Worm (Caenorhabditis elegans) whole organism, young adult: ENCODE measurements around the gene Y57A10A.27.

Experiments used
- B0261.1 ChIP-seq: sonication (generic microtip); optimal IDR thresholded peaks from 2 replicates; lab custom pipeline; 2016; ENCODE audit warnings: mild to moderate bottlenecking, missing genetic modification characterization, moderate library complexity, missing compliant biosample characterization
- B0336.3 ChIP-seq: fragments of 200-800 bp; sonication (Bioruptor generic); IDR thresholded peaks from 2 replicates; pipeline ENCODE4 v1.3.6; 2022; ENCODE audit warnings: missing genetic modification characterization, missing compliant biosample characterization
- C17E4.6 ChIP-seq: fragments of 200-800 bp; sonication (Bioruptor generic); IDR thresholded peaks from 2 replicates; pipeline ENCODE4 v1.3.6; 2022; ENCODE audit warnings: missing genetic modification reagents, missing genetic modification characterization, missing compliant biosample characterization
- F22D6.2 ChIP-seq: sonication (generic microtip); optimal IDR thresholded peaks from 2 replicates; lab custom pipeline; 2016; ENCODE audit warnings: mild to moderate bottlenecking, missing genetic modification characterization, missing compliant biosample characterization
- F39B2.1 ChIP-seq: fragments of 200-800 bp; sonication (Bioruptor generic); IDR thresholded peaks from 2 replicates; pipeline ENCODE4 v1.3.6; 2022; ENCODE audit warnings: missing genetic modification reagents, missing genetic modification characterization, missing compliant biosample characterization
- F57C9.4 ChIP-seq: sonication (generic microtip); optimal IDR thresholded peaks from 2 replicates; lab custom pipeline; 2017; ENCODE audit warnings: mild to moderate bottlenecking, missing genetic modification characterization, missing compliant biosample characterization
- K11D2.4 ChIP-seq: fragments of 200-800 bp; sonication (Bioruptor generic); IDR thresholded peaks from 2 replicates; pipeline ENCODE4 v1.3.6; 2022; ENCODE audit warnings: missing genetic modification reagents, missing genetic modification characterization, missing compliant biosample characterization
- K12H6.12 ChIP-seq: fragments of 200-800 bp; sonication (Bioruptor generic); optimal IDR thresholded peaks from 2 replicates; lab custom pipeline; 2018; ENCODE audit warnings: mild to moderate bottlenecking, missing genetic modification characterization, missing compliant biosample characterization
- Y56A3A.18 ChIP-seq: fragments of 200-800 bp; sonication (Bioruptor generic); IDR thresholded peaks from 2 replicates; pipeline ENCODE4 v1.3.6; 2022; ENCODE audit warnings: missing genetic modification reagents, missing genetic modification characterization, missing compliant biosample characterization
- ZK185.1 ChIP-seq: sonication (generic microtip); optimal IDR thresholded peaks from 2 replicates; lab custom pipeline; 2016; ENCODE audit warnings: mild to moderate bottlenecking, missing genetic modification characterization, missing compliant biosample characterization; ENCODE audit not compliant: poor library complexity, severe bottlenecking
- attf-5 ChIP-seq: fragments of 200-800 bp; sonication (Bioruptor generic); optimal IDR thresholded peaks from 2 replicates; lab custom pipeline; 2018; ENCODE audit warnings: mild to moderate bottlenecking, missing genetic modification characterization, missing compliant biosample characterization
- bed-2 ChIP-seq: fragments of 200-800 bp; sonication (Bioruptor generic); IDR thresholded peaks from 2 replicates; pipeline ENCODE4 v1.3.6; 2022; ENCODE audit warnings: missing genetic modification reagents, missing genetic modification characterization, missing compliant biosample characterization
- ceh-100 ChIP-seq: fragments of 200-800 bp; sonication (Bioruptor generic); IDR thresholded peaks from 2 replicates; pipeline ENCODE4 v1.3.6; 2022; ENCODE audit warnings: missing genetic modification reagents, missing genetic modification characterization, missing compliant biosample characterization
- ceh-27 ChIP-seq: fragments of 200-800 bp; sonication (Bioruptor generic); optimal IDR thresholded peaks from 2 replicates; lab custom pipeline; 2018; ENCODE audit warnings: mild to moderate bottlenecking, missing genetic modification characterization, moderate library complexity, missing compliant biosample characterization
- ceh-79 ChIP-seq: sonication (generic microtip); optimal IDR thresholded peaks from 2 replicates; lab custom pipeline; 2017; ENCODE audit warnings: mild to moderate bottlenecking, missing genetic modification characterization, missing compliant biosample characterization
- chd-7 ChIP-seq: sonication (generic microtip); optimal IDR thresholded peaks from 2 replicates; lab custom pipeline; 2016; ENCODE audit warnings: mild to moderate bottlenecking, missing genetic modification characterization, moderate library complexity, missing compliant biosample characterization
- dox-1 ChIP-seq: fragments of 200-800 bp; sonication (Bioruptor generic); IDR thresholded peaks from 2 replicates; pipeline ENCODE4 v1.3.6; 2022; ENCODE audit warnings: missing genetic modification reagents, missing genetic modification characterization, missing compliant biosample characterization
- dpff-1 ChIP-seq: sonication (generic microtip); optimal IDR thresholded peaks from 2 replicates; lab custom pipeline; 2017; ENCODE audit warnings: mild to moderate bottlenecking, missing genetic modification characterization, missing compliant biosample characterization
- dpl-1 ChIP-seq: fragments of 150-350 bp; optimal IDR thresholded peaks from 2 replicates; lab custom pipeline; 2014; ENCODE audit warnings: missing biosample characterization, missing genetic modification reagents, missing genetic modification characterization
- efl-1 ChIP-seq: fragments of 150-350 bp; optimal IDR thresholded peaks from 2 replicates; lab custom pipeline; 2014; ENCODE audit warnings: missing biosample characterization, missing genetic modification reagents, missing genetic modification characterization
- egl-18 ChIP-seq: fragments of 200-800 bp; sonication (Bioruptor generic); IDR thresholded peaks from 2 replicates; pipeline ENCODE4 v1.3.6; 2022; ENCODE audit warnings: missing genetic modification reagents, missing genetic modification characterization, missing compliant biosample characterization
- egrh-3 ChIP-seq: fragments of 200-800 bp; sonication (Bioruptor generic); IDR thresholded peaks from 2 replicates; pipeline ENCODE4 v1.3.6; 2022; ENCODE audit warnings: missing genetic modification reagents, missing genetic modification characterization, missing compliant biosample characterization
- gei-17 ChIP-seq: fragments of 200-800 bp; sonication (Bioruptor generic); optimal IDR thresholded peaks from 2 replicates; lab custom pipeline; 2018; ENCODE audit warnings: mild to moderate bottlenecking, missing genetic modification characterization, missing compliant biosample characterization
- hmg-1.2 ChIP-seq: fragments of 200-800 bp; sonication (Bioruptor generic); IDR thresholded peaks from 2 replicates; pipeline ENCODE4 v1.3.6; 2022; ENCODE audit warnings: missing genetic modification reagents, missing genetic modification characterization, missing compliant biosample characterization
- hrde-1 ChIP-seq: sonication (generic microtip); optimal IDR thresholded peaks from 2 replicates; lab custom pipeline; 2016; ENCODE audit warnings: missing genetic modification characterization, mild to moderate bottlenecking, missing compliant biosample characterization, moderate library complexity, missing genotype, missing genetic modification reagents, borderline replicate concordance
- lin-26 ChIP-seq: fragments of 200-800 bp; sonication (Bioruptor generic); IDR thresholded peaks from 2 replicates; pipeline ENCODE4 v1.3.6; 2022; ENCODE audit warnings: missing genetic modification reagents, missing genetic modification characterization, missing compliant biosample characterization
- lin-35 ChIP-seq, 3 experiments: fragments of 150-350 bp in 2 of 3; sonication (generic microtip) in 1 of 3; optimal IDR thresholded peaks; 2 replicates each; lab custom pipeline; 2014 to 2018; ENCODE audit warnings: missing biosample characterization in 3 of 3, missing genetic modification characterization in 3 of 3, missing genetic modification reagents in 3 of 3
- lin-40 ChIP-seq: sonication (generic microtip); optimal IDR thresholded peaks from 2 replicates; lab custom pipeline; 2016; ENCODE audit warnings: missing genetic modification characterization, mild to moderate bottlenecking, missing compliant biosample characterization, missing genotype, missing genetic modification reagents
- lin-54 ChIP-seq: fragments of 200-800 bp; sonication (Bioruptor generic); optimal IDR thresholded peaks from 2 replicates; lab custom pipeline; 2018; ENCODE audit warnings: mild to moderate bottlenecking, missing genetic modification characterization, missing compliant biosample characterization
- lir-1 ChIP-seq: fragments of 200-800 bp; sonication (Bioruptor generic); conservative IDR thresholded peaks from 2 replicates; pipeline ENCODE4 v1.3.6; 2022; ENCODE audit warnings: missing genetic modification reagents, missing genetic modification characterization, missing compliant biosample characterization
- lsl-1 ChIP-seq: fragments of 200-800 bp; sonication (Bioruptor generic); optimal IDR thresholded peaks from 2 replicates; lab custom pipeline; 2018; ENCODE audit warnings: mild to moderate bottlenecking, missing genetic modification characterization, moderate library complexity, missing compliant biosample characterization
- madf-10 ChIP-seq: sonication (generic microtip); optimal IDR thresholded peaks from 2 replicates; lab custom pipeline; 2016; ENCODE audit warnings: mild to moderate bottlenecking, missing genetic modification characterization, missing compliant biosample characterization
- madf-8 ChIP-seq: fragments of 200-800 bp; sonication (Bioruptor generic); conservative IDR thresholded peaks from 2 replicates; pipeline ENCODE4 v1.3.6; 2022; ENCODE audit warnings: missing genetic modification reagents, missing genetic modification characterization, missing compliant biosample characterization
- nfya-2 ChIP-seq: fragments of 200-800 bp; sonication (Bioruptor generic); IDR thresholded peaks from 2 replicates; pipeline ENCODE4 v1.3.6; 2022; ENCODE audit warnings: missing genetic modification reagents, missing genetic modification characterization, missing compliant biosample characterization
- nfyb-1 ChIP-seq: fragments of 200-800 bp; sonication (Bioruptor generic); IDR thresholded peaks from 2 replicates; pipeline ENCODE4 v1.3.6; 2022; ENCODE audit warnings: missing genetic modification reagents, missing genetic modification characterization, missing compliant biosample characterization
- nhr-80 ChIP-seq: sonication (generic microtip); optimal IDR thresholded peaks from 2 replicates; lab custom pipeline; 2016; ENCODE audit warnings: missing genetic modification characterization, missing compliant biosample characterization
- nhr-90 ChIP-seq: sonication (generic microtip); optimal IDR thresholded peaks from 2 replicates; lab custom pipeline; 2016; ENCODE audit warnings: missing genotype, mild to moderate bottlenecking, missing genetic modification characterization, missing compliant biosample characterization
- pbrm-1 ChIP-seq: fragments of 200-800 bp; sonication (Bioruptor generic); IDR thresholded peaks from 2 replicates; pipeline ENCODE4 v1.3.6; 2022; ENCODE audit warnings: missing genetic modification reagents, missing genetic modification characterization, missing compliant biosample characterization
- sea-2 ChIP-seq: fragments of 200-800 bp; sonication (Bioruptor generic); IDR thresholded peaks from 2 replicates; pipeline ENCODE4 v1.3.6; 2022; ENCODE audit warnings: missing genetic modification characterization, missing compliant biosample characterization
- snpc-4 ChIP-seq, 5 experiments: fragments of 150-350 bp in 1 of 5; sonication (generic microtip) in 4 of 5; optimal IDR thresholded peaks; 2 replicates each; lab custom pipeline; 2014 to 2018; ENCODE audit warnings: missing genetic modification characterization in 5 of 5, missing biosample characterization in 3 of 5, antibody characterized with exemption in 2 of 5, mild to moderate bottlenecking in 2 of 5, missing compliant biosample characterization in 2 of 5, missing genotype in 2 of 5, moderate library complexity in 2 of 5, missing genetic modification reagents in 1 of 5
- somi-1 ChIP-seq: fragments of 200-800 bp; sonication (Bioruptor generic); optimal IDR thresholded peaks from 2 replicates; lab custom pipeline; 2018; ENCODE audit warnings: mild to moderate bottlenecking, missing genetic modification characterization, missing compliant biosample characterization
- tlf-1 ChIP-seq: fragments of 200-800 bp; sonication (Bioruptor generic); optimal IDR thresholded peaks from 2 replicates; lab custom pipeline; 2018; ENCODE audit warnings: mild to moderate bottlenecking, missing genetic modification characterization, missing compliant biosample characterization
- unc-62 ChIP-seq: fragments of 150-350 bp; optimal IDR thresholded peaks from 2 replicates; lab custom pipeline; 2014; ENCODE audit warnings: missing biosample characterization, missing genetic modification reagents, missing genetic modification characterization
- zfh-2 ChIP-seq: fragments of 200-800 bp; sonication (Bioruptor generic); conservative IDR thresholded peaks from 2 replicates; pipeline ENCODE4 v1.3.6; 2022; ENCODE audit warnings: missing genetic modification reagents, missing genetic modification characterization, missing compliant biosample characterization
- zim-3 ChIP-seq: sonication (generic microtip); optimal IDR thresholded peaks from 2 replicates; lab custom pipeline; 2017; ENCODE audit warnings: mild to moderate bottlenecking, missing genetic modification characterization, moderate library complexity, missing compliant biosample characterization
- ztf-18 ChIP-seq: sonication (generic microtip); optimal IDR thresholded peaks from 2 replicates; lab custom pipeline; 2016; ENCODE audit warnings: missing genotype, mild to moderate bottlenecking, missing genetic modification characterization, missing compliant biosample characterization
- ztf-26 ChIP-seq: sonication (generic microtip); optimal IDR thresholded peaks from 2 replicates; lab custom pipeline; 2017; ENCODE audit warnings: missing genetic modification characterization, missing compliant biosample characterization

Gene Y57A10A.27

DNA sequence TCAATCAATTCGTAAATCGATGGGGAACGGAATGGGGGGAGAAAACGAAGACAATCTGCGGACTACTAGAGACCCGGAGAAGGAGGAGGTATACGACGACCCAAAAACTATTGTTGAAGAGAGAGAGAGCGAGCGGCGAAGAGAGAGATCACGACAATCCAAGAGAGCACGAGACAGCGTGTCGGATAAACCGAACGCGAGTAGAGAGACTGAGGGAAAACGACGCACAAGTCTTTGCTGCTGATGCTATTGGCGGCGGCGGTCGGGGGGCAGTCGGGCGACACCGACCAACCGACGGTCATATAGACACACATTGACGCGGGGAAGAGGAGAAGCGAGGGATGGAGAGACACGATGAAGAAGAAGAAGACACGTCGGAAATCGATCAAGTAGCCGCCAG, 52.3 kb downstream of the Y57A10A.27 start (continued):
- TF ChIP-seq nfya-2 (GFP tag; lab: Robert Waterston, UW) (no peak), dpff-1 (tag; lab: Kevin White, UChicago) (no peak), dox-1 (GFP tag; lab: Robert Waterston, UW) (peak; percentile 75), pbrm-1 (GFP tag; lab: Robert Waterston, UW) (no peak), C17E4.6 (GFP tag; lab: Robert Waterston, UW) (no peak), unc-62 (GFP tag; lab: Kevin White, UChicago) (no peak), lsl-1 (GFP tag; lab: Kevin White, UChicago) (no peak), Y56A3A.18 (no peak), K12H6.12 (tag; lab: Kevin White, UChicago) (peak; percentile 65), dpl-1 (no peak), attf-5 (peak; percentile 63), hmg-1.2 (peak; percentile 78; the same call in 1 of the 2 replicates), madf-8 (GFP tag; lab: Robert Waterston, UW) (no peak), B0261.1 (tag; lab: Kevin White, UChicago) (no peak), sea-2 (GFP tag; lab: Robert Waterston, UW) (no peak), ztf-26 (tag; lab: Kevin White, UChicago) (peak; percentile 53), F39B2.1 (GFP tag; lab: Robert Waterston, UW) (no peak), lir-1 (GFP tag; lab: Robert Waterston, UW) (no peak), ceh-79 (tag; lab: Kevin White, UChicago) (no peak), chd-7 (tag; lab: Kevin White, UChicago) (peak; percentile 54), nhr-90 (tag; lab: Kevin White, UChicago) (peak; percentile 30), zfh-2 (peak; percentile 98), gei-17 (GFP tag; lab: Kevin White, UChicago) (peak; percentile 36), hrde-1 (tag; lab: Kevin White, UChicago) (no peak), ceh-100 (GFP tag; lab: Robert Waterston, UW) (no peak), nhr-80 (tag; lab: Kevin White, UChicago) (peak; percentile 40), F22D6.2 (tag; lab: Kevin White, UChicago) (no peak), lin-26 (GFP tag; lab: Robert Waterston, UW) (0 out of 2 replicates have a peak, but pooled peaks have one; percentile 59), ztf-18 (tag; lab: Kevin White, UChicago) (peak; percentile 33), ZK185.1 (tag; lab: Kevin White, UChicago) (no peak), F57C9.4 (no peak), lin-35 (GFP tag; optimal IDR thresholded peaks at IDR 0.05; lab: Kevin White, UChicago) (peak in 1 of 3 experiments; percentile 68), egrh-3 (GFP tag; lab: Robert Waterston, UW) (peak; percentile 73), tlf-1 (GFP tag; lab: Kevin White, UChicago) (no peak), snpc-4 (GFP tag; optimal IDR thresholded peaks at IDR 0.05; lab: Kevin White, UChicago) (peak; percentile 62), snpc-4 (tag; optimal IDR thresholded peaks at IDR 0.05; lab: Kevin White, UChicago) (peak; percentile 50 to 87 (median 81)), zim-3 (tag; lab: Kevin White, UChicago) (no peak), efl-1 (GFP tag; lab: Kevin White, UChicago) (no peak), egl-18 (GFP tag; lab: Robert Waterston, UW) (no peak), nfyb-1 (GFP tag; lab: Robert Waterston, UW) (peak; percentile 79), bed-2 (no peak), madf-10 (tag; lab: Kevin White, UChicago) (peak; percentile 78), B0336.3 (GFP tag; lab: Robert Waterston, UW) (peak; percentile 31; the same call in 1 of the 2 replicates), lin-54 (GFP tag; lab: Kevin White, UChicago) (peak; percentile 27), somi-1 (GFP tag; lab: Kevin White, UChicago) (no peak), K11D2.4 (GFP tag; lab: Robert Waterston, UW) (peak; percentile 67; the same call in 1 of the 2 replicates), ceh-27 (GFP tag; lab: Kevin White, UChicago) (peak; percentile 78), lin-40 (tag; lab: Kevin White, UChicago) (peak; percentile 73)
- TF ChIP-seq, all 124 proteins: peak for 32
